Fruit fly (Drosophila melanogaster): ENCODE data around the gene LysX.

DNA sequence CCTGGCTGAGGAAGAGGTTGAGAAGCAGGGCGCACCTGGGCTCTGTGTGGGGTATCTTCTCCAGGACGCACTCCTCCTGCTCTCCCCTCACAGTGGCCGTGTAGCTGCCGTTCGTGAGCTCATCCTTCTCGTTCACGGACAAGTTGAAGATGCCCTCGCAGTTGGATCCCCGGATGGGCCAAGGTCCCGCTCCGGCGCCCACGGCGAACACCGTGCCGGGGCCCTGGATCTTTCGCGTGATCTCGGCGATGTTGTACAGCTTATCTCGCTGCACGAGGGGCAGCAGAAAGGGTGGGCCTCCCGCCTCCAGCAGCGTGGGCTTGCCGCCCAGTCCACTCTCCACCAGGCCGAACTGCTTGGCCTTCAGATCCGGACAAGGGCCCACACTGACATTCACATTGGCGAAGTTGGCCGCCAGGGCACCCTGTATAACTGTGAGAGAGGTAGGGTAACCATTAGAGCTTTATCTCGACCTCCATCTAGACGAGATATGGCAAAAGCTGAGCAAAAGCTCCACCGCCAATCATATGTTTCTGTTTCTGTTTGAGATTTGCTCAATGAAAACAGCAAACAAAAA lies 8.8 kb upstream of the LysX start:
- TF ChIP-seq sv (GFP tag; optimal IDR thresholded peaks at IDR 0.05), result no peak
- no peak for TF ChIP-seq Hr78 (GFP tag; optimal IDR thresholded peaks at IDR 0.05)
- no peak for TF ChIP-seq fru (GFP tag; optimal IDR thresholded peaks at IDR 0.05)
- TF ChIP-seq dl (GFP tag; optimal IDR thresholded peaks at IDR 0.05; ENCODE audit: insufficient read depth in 1 of 2, partially characterized antibody in 2 of 2), result no peak
- TF ChIP-seq rgr (GFP tag; optimal IDR thresholded peaks at IDR 0.05), result no peak
- no peak for TF ChIP-seq tai (GFP tag; optimal IDR thresholded peaks at IDR 0.05)
- TF ChIP-seq foxo (GFP tag; optimal IDR thresholded peaks at IDR 0.05), result no peak
- TF ChIP-seq Dfd (GFP tag; optimal IDR thresholded peaks at IDR 0.05), result peak; percentile 97
- TF ChIP-seq N (GFP tag; optimal IDR thresholded peaks at IDR 0.05), result no peak
- no peak for TF ChIP-seq ey (GFP tag; optimal IDR thresholded peaks at IDR 0.05)
- no peak for TF ChIP-seq CG32264 (GFP tag; optimal IDR thresholded peaks at IDR 0.05)
- no peak for TF ChIP-seq Myc (optimal IDR thresholded peaks at IDR 0.05)
- no peak for TF ChIP-seq OdsH (GFP tag; optimal IDR thresholded peaks at IDR 0.05)
